Fruit fly (Drosophila melanogaster) whole organism, embryonic: Measurements from ENCODE around the gene aop.
A peak's percentile ranks its signal among the peaks of the same experiment; 100 is the strongest.

Experiments
- Bdp1 ChIP-seq: fragments of 200-800 bp; sonication (Bioruptor generic); optimal IDR thresholded peaks from 3 replicates; lab custom pipeline; 2016; ENCODE audit warnings: missing biosample characterization, missing genetic modification characterization
- Blimp-1 ChIP-seq: fragments of 200-800 bp; sonication (Bioruptor generic); optimal IDR thresholded peaks from 3 replicates; lab custom pipeline; 2018; ENCODE audit warnings: missing biosample characterization, missing genetic modification characterization, mild to moderate bottlenecking, moderate library complexity, missing genetic modification reagents
- CG4360 ChIP-seq: fragments of 200-800 bp; sonication (Bioruptor generic); IDR thresholded peaks from 2 replicates; pipeline ENCODE4 v1.3.6; 2022; ENCODE audit warnings: missing biosample characterization, missing genetic modification characterization
- CG6683 ChIP-seq: fragments of 200-800 bp; sonication (Bioruptor generic); optimal IDR thresholded peaks from 2 replicates; lab custom pipeline; 2017; ENCODE audit warnings: missing biosample characterization, mild to moderate bottlenecking, missing genetic modification characterization, missing genetic modification reagents
- CG8089 ChIP-seq: fragments of 200-800 bp; sonication (Bioruptor generic); optimal IDR thresholded peaks from 3 replicates; lab custom pipeline; 2016; ENCODE audit warnings: missing biosample characterization, missing genetic modification characterization
- Dbx ChIP-seq: fragments of 200-800 bp; sonication (Bioruptor generic); IDR thresholded peaks from 3 replicates; pipeline ENCODE4 v1.3.6; 2022; ENCODE audit warnings: missing biosample characterization, missing genetic modification characterization
- E2f2 ChIP-seq: fragments of 200-800 bp; sonication (Bioruptor generic); IDR thresholded peaks from 2 replicates; pipeline ENCODE4 v1.3.6; 2022; ENCODE audit warnings: missing biosample characterization, missing genetic modification characterization
- Gug ChIP-seq: fragments of 200-800 bp; sonication (Bioruptor generic); IDR thresholded peaks from 4 replicates; pipeline ENCODE4 v1.3.6; 2022; ENCODE audit warnings: missing biosample characterization, missing genetic modification characterization
- Sox100B ChIP-seq: fragments of 200-800 bp; sonication (Bioruptor generic); optimal IDR thresholded peaks from 3 replicates; lab custom pipeline; 2018; ENCODE audit warnings: missing biosample characterization, mild to moderate bottlenecking, missing genetic modification characterization
- ap ChIP-seq: fragments of 200-800 bp; sonication (Bioruptor generic); IDR thresholded peaks from 2 replicates; pipeline ENCODE4 v1.3.6; 2022; ENCODE audit warnings: missing biosample characterization, missing genetic modification characterization
- ase ChIP-seq: fragments of 200-800 bp; sonication (Bioruptor generic); IDR thresholded peaks from 3 replicates; pipeline ENCODE4 v1.3.6; 2022; ENCODE audit warnings: missing biosample characterization, missing genetic modification characterization
- br ChIP-seq: fragments of >200 bp; optimal IDR thresholded peaks from 2 replicates; lab custom pipeline; 2017
- dan ChIP-seq: fragments of 200-800 bp; sonication (Bioruptor generic); IDR thresholded peaks from 2 replicates; pipeline ENCODE4 v1.3.6; 2022; ENCODE audit warnings: missing biosample characterization, missing genetic modification characterization
- unpg ChIP-seq: fragments of 200-800 bp; sonication (Bioruptor generic); optimal IDR thresholded peaks from 3 replicates; lab custom pipeline; 2018; ENCODE audit warnings: missing biosample characterization, mild to moderate bottlenecking, missing genetic modification characterization, moderate library complexity

DNA sequence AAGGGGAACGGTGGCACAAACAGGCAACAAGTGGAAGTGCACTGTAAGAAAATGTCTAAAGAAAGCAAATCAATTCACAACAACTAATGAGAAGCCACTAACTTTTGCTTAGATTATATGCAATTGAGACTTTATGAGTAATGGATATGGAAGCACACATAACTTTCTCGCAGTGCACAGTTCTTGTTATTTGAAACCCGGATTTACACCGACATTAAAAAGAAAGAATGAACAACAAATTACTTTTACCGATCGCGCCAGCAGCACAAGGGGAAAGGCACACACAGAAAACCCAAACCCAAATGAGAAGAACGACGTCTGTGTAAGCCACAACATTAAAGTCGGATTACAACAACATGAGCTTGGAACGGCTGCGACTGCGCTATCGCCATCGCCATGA lies 10.5 kb upstream of the aop start:
- TF ChIP-seq Dbx (GFP tag; lab: Robert Waterston, UW) (no peak), E2f2 (GFP tag; lab: Robert Waterston, UW) (0 out of 2 replicates have a peak, but pooled peaks have one; percentile 14), CG4360 (GFP tag; lab: Robert Waterston, UW) (peak; percentile 79), CG8089 (GFP tag; lab: Kevin White, UChicago) (peak; percentile 75), dan (GFP tag; lab: Robert Waterston, UW) (peak; percentile 25; the same call in 1 of the 2 replicates), br (lab: Kevin White, UChicago) (no peak), Blimp-1 (GFP tag; lab: Kevin White, UChicago) (peak; percentile 87), Bdp1 (GFP tag; lab: Kevin White, UChicago) (peak; percentile 49), Sox100B (peak; percentile 53), Gug (GFP tag; lab: Robert Waterston, UW) (peak; percentile 55; the same call in 2 of the 4 replicates), ase (GFP tag; lab: Robert Waterston, UW) (0 out of 3 replicates have a peak, but pooled peaks have one; percentile 25), CG6683 (no peak), unpg (peak; percentile 73), ap (GFP tag; lab: Robert Waterston, UW) (no peak)
